Worm (Caenorhabditis elegans): ENCODE measurements around the gene nhr-94.

ce11 chrV:7734909-7735308 lies 48.8 kb upstream of the nhr-94 start, which contains the start of gene clic-1:
- no peak for TF ChIP-seq Y116A8C.19 (tag; optimal IDR thresholded peaks at IDR 0.05; ENCODE audit: borderline replicate concordance)
- TF ChIP-seq nhr-28 (tag; optimal IDR thresholded peaks at IDR 0.05), result no peak
- peak; percentile 60 for TF ChIP-seq blmp-1 (tag; optimal IDR thresholded peaks at IDR 0.05)
- peak; percentile 35 to 85 (median 62) for TF ChIP-seq ceh-82 (tag; optimal IDR thresholded peaks at IDR 0.05)
